Worm (Caenorhabditis elegans) whole organism, midembryonic: ENCODE measurements around the gene dpm-1.

Experiments used
- T22C8.4 ChIP-seq: fragments of 200-800 bp; sonication (Bioruptor generic); IDR thresholded peaks from 2 replicates; pipeline ENCODE4 v1.3.6; 2022; ENCODE audit warnings: missing genetic modification characterization, missing compliant biosample characterization
- cog-1 ChIP-seq: sonication (generic microtip); optimal IDR thresholded peaks from 2 replicates; lab custom pipeline; 2016; ENCODE audit warnings: missing genetic modification characterization, missing compliant biosample characterization
- flt-1 ChIP-seq: fragments of 200-800 bp; sonication (Bioruptor generic); IDR thresholded peaks from 2 replicates; pipeline ENCODE4 v1.3.6; 2022; ENCODE audit warnings: missing genetic modification characterization, missing compliant biosample characterization
- klf-2 ChIP-seq: fragments of 200-800 bp; sonication (Bioruptor generic); conservative IDR thresholded peaks from 2 replicates; pipeline ENCODE4 v1.3.6; 2022; ENCODE audit warnings: missing genetic modification reagents, missing genetic modification characterization, missing compliant biosample characterization
- med-1 ChIP-seq: sonication (generic microtip); optimal IDR thresholded peaks from 2 replicates; lab custom pipeline; 2017; ENCODE audit warnings: missing genetic modification characterization, mild to moderate bottlenecking, missing compliant biosample characterization, antibody characterized with exemption, missing genetic modification reagents; ENCODE audit not compliant: insufficient read depth
- ref-1 ChIP-seq: fragments of 200-800 bp; sonication (Bioruptor generic); conservative IDR thresholded peaks from 2 replicates; pipeline ENCODE4 v1.3.6; 2022; ENCODE audit warnings: missing genetic modification reagents, missing genetic modification characterization, missing compliant biosample characterization
- tab-1 ChIP-seq: fragments of 200-800 bp; sonication (Bioruptor generic); IDR thresholded peaks from 2 replicates; pipeline ENCODE4 v1.3.6; 2022; ENCODE audit warnings: missing genetic modification characterization, missing compliant biosample characterization
- ztf-23 ChIP-seq: fragments of 200-800 bp; sonication (Bioruptor generic); IDR thresholded peaks from 2 replicates; pipeline ENCODE4 v1.3.6; 2022; ENCODE audit warnings: missing genetic modification reagents, missing genetic modification characterization, missing compliant biosample characterization
- ztf-29 ChIP-seq: fragments of 200-800 bp; sonication (Bioruptor generic); IDR thresholded peaks from 2 replicates; pipeline ENCODE4 v1.3.6; 2022; ENCODE audit warnings: missing genetic modification reagents, missing genetic modification characterization, missing compliant biosample characterization

dpm-1 gene

ce11 chrIV:460614-461079 lies 15.2 kb downstream of the dpm-1 start, which contains the start of gene M04G7.2:
M04G7.2 (minus strand) TSS chrIV:461029.
- TF ChIP-seq ztf-29 (GFP tag; lab: Robert Waterston, UW) (no peak), ztf-23 (GFP tag; lab: Robert Waterston, UW) (no peak), T22C8.4 (GFP tag; lab: Robert Waterston, UW) (no peak), klf-2 (GFP tag; lab: Robert Waterston, UW) (no peak), ref-1 (GFP tag; lab: Robert Waterston, UW) (no peak), tab-1 (GFP tag; lab: Robert Waterston, UW) (no peak), flt-1 (GFP tag; lab: Robert Waterston, UW) (no peak), med-1 (no peak), cog-1 (tag; lab: Kevin White, UChicago) (no peak)

- TF ChIP-seq tab-1 (GFP tag; lab: Robert Waterston, UW), result 0 out of 2 replicates have a peak, but pooled peaks have one; percentile 67
- no peak for TF ChIP-seq flt-1 (GFP tag; lab: Robert Waterston, UW)
Measured at ce11 chrIV:462050-462449, 16.6 kb downstream of the dpm-1 start.

- no peak for TF ChIP-seq ztf-29 (GFP tag; lab: Robert Waterston, UW)
- no peak for TF ChIP-seq flt-1 (GFP tag; lab: Robert Waterston, UW)
- TF ChIP-seq T22C8.4 (GFP tag; lab: Robert Waterston, UW), result no peak
- no peak for TF ChIP-seq ztf-23 (GFP tag; lab: Robert Waterston, UW)
- TF ChIP-seq klf-2 (GFP tag; lab: Robert Waterston, UW), result no peak
- no peak for TF ChIP-seq cog-1 (tag; lab: Kevin White, UChicago)
- no peak for TF ChIP-seq med-1
- TF ChIP-seq tab-1 (GFP tag; lab: Robert Waterston, UW), result no peak
- TF ChIP-seq ref-1 (GFP tag; lab: Robert Waterston, UW), result no peak
Measured at ce11 chrIV:466569-466968, 21.1 kb downstream of the dpm-1 start.

- no peak for TF ChIP-seq T22C8.4 (GFP tag; lab: Robert Waterston, UW)
- no peak for TF ChIP-seq klf-2 (GFP tag; lab: Robert Waterston, UW)
- no peak for TF ChIP-seq ztf-29 (GFP tag; lab: Robert Waterston, UW)
- TF ChIP-seq ref-1 (GFP tag; lab: Robert Waterston, UW), result no peak
- TF ChIP-seq ztf-23 (GFP tag; lab: Robert Waterston, UW), result no peak
- no peak for TF ChIP-seq cog-1 (tag; lab: Kevin White, UChicago)
- no peak for TF ChIP-seq flt-1 (GFP tag; lab: Robert Waterston, UW)
- TF ChIP-seq tab-1 (GFP tag; lab: Robert Waterston, UW), result no peak
- no peak for TF ChIP-seq med-1
Measured at ce11 chrIV:467291-467690, 21.8 kb downstream of the dpm-1 start.

- no peak for TF ChIP-seq klf-2 (GFP tag; lab: Robert Waterston, UW)
- no peak for TF ChIP-seq tab-1 (GFP tag; lab: Robert Waterston, UW)
- no peak for TF ChIP-seq flt-1 (GFP tag; lab: Robert Waterston, UW)
Measured at ce11 chrIV:468307-468706, 22.8 kb downstream of the dpm-1 start.

- no peak for TF ChIP-seq T22C8.4 (GFP tag; lab: Robert Waterston, UW)
- no peak for TF ChIP-seq ztf-29 (GFP tag; lab: Robert Waterston, UW)
- TF ChIP-seq ztf-23 (GFP tag; lab: Robert Waterston, UW), result no peak
Measured at ce11 chrIV:481067-481466, 35.6 kb downstream of the dpm-1 start, which contains the start of gene npr-37. npr-37 (minus strand) TSS chrIV:481167.

- TF ChIP-seq T22C8.4 (GFP tag; lab: Robert Waterston, UW), result no peak
- no peak for TF ChIP-seq flt-1 (GFP tag; lab: Robert Waterston, UW)
- no peak for TF ChIP-seq ztf-23 (GFP tag; lab: Robert Waterston, UW)
- no peak for TF ChIP-seq ztf-29 (GFP tag; lab: Robert Waterston, UW)
Measured at ce11 chrIV:484004-484403, 38.5 kb downstream of the dpm-1 start.

- TF ChIP-seq flt-1 (GFP tag; lab: Robert Waterston, UW) (0 out of 2 replicates have a peak, but pooled peaks have one; percentile 16), med-1 (no peak)
Measured at ce11 chrIV:484768-485167, 39.3 kb downstream of the dpm-1 start.

ce11 chrIV:497155-497554 lies 51.7 kb downstream of the dpm-1 start:
- TF ChIP-seq ref-1 (GFP tag; lab: Robert Waterston, UW), result no peak
- TF ChIP-seq ztf-29 (GFP tag; lab: Robert Waterston, UW), result peak; percentile 59; the same call in 1 of the 2 replicates
- TF ChIP-seq flt-1 (GFP tag; lab: Robert Waterston, UW), result no peak
- no peak for TF ChIP-seq med-1
- no peak for TF ChIP-seq ztf-23 (GFP tag; lab: Robert Waterston, UW)
